Worm (Caenorhabditis elegans): Measurements from ENCODE around the gene srxa-13.

The srxa-13 gene

DNA sequence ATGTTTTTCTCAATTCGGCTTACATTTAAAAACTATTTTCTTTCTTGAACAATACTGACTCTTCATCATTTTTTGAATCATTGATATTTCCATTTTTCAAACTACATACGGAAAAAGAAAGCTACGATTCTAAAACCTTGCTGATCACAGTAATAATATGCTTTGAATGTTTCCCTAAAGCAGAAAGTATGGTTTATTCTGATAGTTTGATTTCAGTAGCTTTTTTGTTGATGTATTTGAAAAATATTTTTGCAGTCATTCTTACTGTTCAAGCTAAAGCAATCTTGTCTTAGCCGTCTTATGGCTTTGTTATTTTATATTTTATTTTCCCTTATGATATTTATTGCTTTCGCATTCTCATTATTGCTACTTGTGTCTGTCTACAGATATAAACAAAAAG lies at the start of gene srxa-13:
Gene srxa-13, plus strand, starts transcription at position 301 of the 400 bp plus-strand sequence.
- TF ChIP-seq fkh-2 (tag; optimal IDR thresholded peaks at IDR 0.05) (no peak), mdl-1 (tag; optimal IDR thresholded peaks at IDR 0.05) (no peak), ceh-28 (tag; optimal IDR thresholded peaks at IDR 0.05) (no peak), fos-1 (tag; optimal IDR thresholded peaks at IDR 0.05) (no peak), nhr-25 (tag; optimal IDR thresholded peaks at IDR 0.05) (no peak), elt-2 (tag; optimal IDR thresholded peaks at IDR 0.05) (no peak), eor-1 (tag; optimal IDR thresholded peaks at IDR 0.05) (no peak), fkh-10 (GFP tag; optimal IDR thresholded peaks at IDR 0.05) (no peak), ceh-16 (tag; optimal IDR thresholded peaks at IDR 0.05) (no peak), lin-39 (tag; optimal IDR thresholded peaks at IDR 0.05) (no peak), jun-1 (tag; optimal IDR thresholded peaks at IDR 0.05) (no peak), elt-3 (tag; optimal IDR thresholded peaks at IDR 0.05) (no peak), R02D3.7 (tag; optimal IDR thresholded peaks at IDR 0.05) (no peak)

DNA sequence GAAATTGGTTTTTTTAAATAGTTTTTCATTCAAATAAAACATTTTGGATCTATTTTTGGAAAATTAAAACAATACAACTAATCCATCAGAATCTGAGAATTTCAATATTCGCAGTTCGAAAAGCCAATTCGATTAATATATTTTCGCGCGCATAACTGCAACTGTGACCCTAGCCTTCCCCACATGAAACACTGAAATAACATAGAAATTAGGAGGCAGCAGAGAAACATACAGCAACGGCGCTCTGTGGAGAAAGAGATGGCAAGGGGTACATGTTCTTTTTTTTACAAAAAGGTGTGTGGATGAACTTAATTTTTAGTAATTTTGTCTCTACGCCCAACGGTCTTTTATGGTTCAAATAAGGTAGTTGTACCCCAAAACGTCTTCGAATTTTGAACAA lies 49.4 kb upstream of the srxa-13 start:
- TF ChIP-seq fkh-10 (GFP tag; optimal IDR thresholded peaks at IDR 0.05) (no peak), ceh-82 (tag; optimal IDR thresholded peaks at IDR 0.05) (no peak), hmg-11 (tag; optimal IDR thresholded peaks at IDR 0.05) (no peak), daf-12 (tag; optimal IDR thresholded peaks at IDR 0.05) (no peak), lin-15B (tag; optimal IDR thresholded peaks at IDR 0.05) (peak; percentile 63), pha-4 (tag; optimal IDR thresholded peaks at IDR 0.05) (peak; percentile 56), ceh-28 (tag; optimal IDR thresholded peaks at IDR 0.05) (no peak), nhr-11 (tag; optimal IDR thresholded peaks at IDR 0.05) (no peak), nhr-43 (tag; optimal IDR thresholded peaks at IDR 0.05; ENCODE audit: poor library complexity, severe bottlenecking) (peak; percentile 30), snpc-4 (tag; optimal IDR thresholded peaks at IDR 0.05) (peak; percentile 28), nfya-1 (tag; optimal IDR thresholded peaks at IDR 0.05; ENCODE audit: insufficient read depth) (peak; percentile 20), nhr-12 (tag; optimal IDR thresholded peaks at IDR 0.05) (no peak), nhr-77 (tag; optimal IDR thresholded peaks at IDR 0.05) (no peak), mdl-1 (tag; optimal IDR thresholded peaks at IDR 0.05) (no peak), elt-1 (tag; optimal IDR thresholded peaks at IDR 0.05) (no peak), jun-1 (tag; optimal IDR thresholded peaks at IDR 0.05) (no peak), lsy-12 (tag; optimal IDR thresholded peaks at IDR 0.05) (no peak), ztf-4 (tag; optimal IDR thresholded peaks at IDR 0.05) (no peak), nhr-67 (tag; optimal IDR thresholded peaks at IDR 0.05) (no peak), nhr-25 (tag; optimal IDR thresholded peaks at IDR 0.05) (peak; percentile 19), ceh-16 (tag; optimal IDR thresholded peaks at IDR 0.05) (no peak), skn-1 (tag; optimal IDR thresholded peaks at IDR 0.05) (no peak)

- TF ChIP-seq ceh-82 (tag; optimal IDR thresholded peaks at IDR 0.05), result no peak
- no peak for TF ChIP-seq elt-3 (tag; optimal IDR thresholded peaks at IDR 0.05)
- no peak for TF ChIP-seq nhr-28 (tag; optimal IDR thresholded peaks at IDR 0.05)
- no peak for TF ChIP-seq jun-1 (tag; optimal IDR thresholded peaks at IDR 0.05)
- no peak for TF ChIP-seq nhr-76 (tag; optimal IDR thresholded peaks at IDR 0.05)
- TF ChIP-seq nhr-12 (tag; optimal IDR thresholded peaks at IDR 0.05), result no peak
Observed at ce11 chrV:13880607-13881006, 49.0 kb upstream of the srxa-13 start, which contains the start of gene T22G5.3. Gene T22G5.3, plus strand, starts transcription at chrV:13880907.

DNA sequence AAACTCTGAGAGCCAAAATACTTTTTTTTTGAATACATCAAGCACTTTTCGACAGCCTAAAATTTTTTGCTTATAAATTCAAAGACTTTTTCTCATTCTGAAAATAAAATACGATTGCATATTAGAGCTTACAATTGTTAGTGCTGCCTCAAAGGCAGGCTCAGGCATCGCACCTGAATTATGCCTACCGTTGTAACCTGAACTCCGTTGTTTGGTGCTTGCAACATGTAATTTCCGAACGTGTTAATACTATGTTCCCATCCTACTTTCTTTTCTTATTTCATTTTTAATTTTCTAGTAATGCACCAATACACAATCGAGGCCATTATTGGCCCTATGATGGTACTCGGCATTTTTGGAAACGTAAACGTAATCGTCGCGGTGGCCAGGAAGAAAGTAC lies 42.2 kb upstream of the srxa-13 start, which contains the start of gene srsx-19:
Gene srsx-19, plus strand, starts transcription at position 301 of the 400 bp plus-strand sequence.
- TF ChIP-seq snpc-4 (tag; optimal IDR thresholded peaks at IDR 0.05) (no peak), fkh-10 (GFP tag; optimal IDR thresholded peaks at IDR 0.05) (no peak), pqm-1 (tag; optimal IDR thresholded peaks at IDR 0.05) (no peak), eor-1 (tag; optimal IDR thresholded peaks at IDR 0.05) (no peak), nhr-28 (tag; optimal IDR thresholded peaks at IDR 0.05) (no peak)

DNA sequence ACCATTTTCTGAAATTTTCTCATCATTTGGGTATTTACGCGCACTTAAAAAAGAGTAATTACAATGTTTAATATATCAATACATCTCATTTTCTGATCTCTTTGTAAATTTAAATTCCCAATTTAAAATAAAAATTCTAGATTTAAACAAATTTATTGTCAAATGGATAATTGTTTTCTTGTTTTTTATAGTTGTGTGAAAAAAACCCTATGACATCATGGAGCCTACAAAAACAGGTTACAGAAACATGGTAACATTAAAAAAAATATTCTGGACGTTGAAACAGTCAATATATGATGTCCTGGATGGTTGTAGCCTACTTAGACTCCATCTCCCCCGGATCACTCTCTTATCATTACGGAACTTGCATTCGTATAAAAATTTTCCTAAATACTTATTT lies 40.1 kb upstream of the srxa-13 start, which contains the start of gene spp-12:
Gene spp-12, plus strand, starts transcription at position 301 of the 400 bp plus-strand sequence.
- TF ChIP-seq aly-2 (tag; optimal IDR thresholded peaks at IDR 0.05) (no peak), elt-2 (tag; optimal IDR thresholded peaks at IDR 0.05) (no peak), R02D3.7 (tag; optimal IDR thresholded peaks at IDR 0.05) (no peak), nhr-237 (tag; optimal IDR thresholded peaks at IDR 0.05) (no peak), nhr-67 (tag; optimal IDR thresholded peaks at IDR 0.05) (no peak), tbx-2 (tag; optimal IDR thresholded peaks at IDR 0.05) (no peak), hmg-11 (tag; optimal IDR thresholded peaks at IDR 0.05) (no peak), fkh-2 (tag; optimal IDR thresholded peaks at IDR 0.05) (no peak), unc-62 (GFP tag; optimal IDR thresholded peaks at IDR 0.05) (no peak), zag-1 (tag; optimal IDR thresholded peaks at IDR 0.05) (no peak), nhr-28 (tag; optimal IDR thresholded peaks at IDR 0.05) (no peak), nhr-23 (tag; optimal IDR thresholded peaks at IDR 0.05) (no peak), lin-15B (tag; optimal IDR thresholded peaks at IDR 0.05) (no peak), mdl-1 (tag; optimal IDR thresholded peaks at IDR 0.05) (no peak), ztf-11 (tag; optimal IDR thresholded peaks at IDR 0.05) (no peak), skn-1 (tag; optimal IDR thresholded peaks at IDR 0.05) (no peak), nhr-11 (tag; optimal IDR thresholded peaks at IDR 0.05) (no peak), nhr-12 (tag; optimal IDR thresholded peaks at IDR 0.05) (no peak), ceh-28 (tag; optimal IDR thresholded peaks at IDR 0.05) (no peak)

Data from whole organism, L3 larva.